Worm (Caenorhabditis elegans) whole organism, mixed stage, embryonic: Measurements from ENCODE around the gene nhr-226.

Experiments used
- elt-3 ChIP-seq: fragments of 150-350 bp; optimal IDR thresholded peaks from 2 replicates; lab custom pipeline; 2014; ENCODE audit warnings: missing biosample characterization, missing genetic modification characterization
- mab-5 ChIP-seq: fragments of 150-350 bp; optimal IDR thresholded peaks from 2 replicates; lab custom pipeline; 2014; ENCODE audit warnings: missing biosample characterization, missing genetic modification characterization
- nhr-237 ChIP-seq: fragments of 150-350 bp; optimal IDR thresholded peaks from 2 replicates; lab custom pipeline; 2014; ENCODE audit warnings: missing biosample characterization, missing genetic modification characterization

ce11 chrV:2251774-2252173 is 42.9 kb upstream of the nhr-226 start:
- TF ChIP-seq mab-5 (tag; lab: Kevin White, UChicago) (no peak), elt-3 (tag; lab: Kevin White, UChicago) (no peak), nhr-237 (no peak)
